Fruit fly (Drosophila melanogaster): ENCODE measurements around the gene Cyp4ac1.

Cyp4ac1 gene

DNA sequence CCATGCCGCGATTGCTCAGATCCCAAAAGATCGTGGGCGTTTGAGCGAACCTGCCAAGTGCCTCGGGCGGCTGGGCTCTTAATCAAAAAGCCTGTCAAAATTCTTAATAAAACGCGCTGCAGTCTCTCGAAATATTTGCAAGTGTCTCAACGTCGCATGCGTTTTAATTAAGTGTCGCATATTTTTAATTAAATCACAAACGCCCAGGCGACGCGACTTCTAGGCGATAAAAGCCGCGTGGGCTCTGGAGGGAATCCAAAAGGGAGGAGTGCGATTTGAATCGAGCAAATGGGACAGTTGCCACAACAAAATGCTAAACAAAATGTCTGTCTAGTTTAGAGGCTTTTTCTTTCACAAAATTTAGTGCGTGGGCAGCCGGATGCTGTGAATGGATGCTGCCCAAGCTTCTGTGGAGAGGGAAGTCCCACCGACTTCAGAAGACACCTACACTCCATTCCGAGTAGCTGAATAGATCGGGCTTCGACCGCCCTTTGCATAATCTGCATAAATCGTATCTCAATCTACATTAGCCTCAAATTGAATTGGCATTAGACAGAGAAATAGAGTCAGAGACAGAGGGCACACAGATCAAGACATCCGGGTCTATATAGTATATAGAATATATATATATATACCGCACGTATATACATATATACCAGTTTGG, 36.8 kb upstream of the Cyp4ac1 start:
- TF ChIP-seq N (GFP tag; optimal IDR thresholded peaks at IDR 0.05) (no peak), Vsx2 (GFP tag; optimal IDR thresholded peaks at IDR 0.05; ENCODE audit: partially characterized antibody) (no peak), Dfd (GFP tag; optimal IDR thresholded peaks at IDR 0.05) (no peak), Mio (GFP tag; optimal IDR thresholded peaks at IDR 0.05) (no peak), sage (GFP tag; optimal IDR thresholded peaks at IDR 0.05) (no peak), OdsH (GFP tag; optimal IDR thresholded peaks at IDR 0.05) (no peak), dmrt93B (GFP tag; optimal IDR thresholded peaks at IDR 0.05) (no peak), HLH106 (tag; optimal IDR thresholded peaks at IDR 0.05) (no peak), h (GFP tag; optimal IDR thresholded peaks at IDR 0.05) (no peak), pan (optimal IDR thresholded peaks at IDR 0.05) (no peak), Hr83 (GFP tag; optimal IDR thresholded peaks at IDR 0.05; ENCODE audit: poor library complexity, severe bottlenecking) (no peak), Myc (optimal IDR thresholded peaks at IDR 0.05) (no peak), dsf (GFP tag; optimal IDR thresholded peaks at IDR 0.05; ENCODE audit: borderline replicate concordance) (no peak)

DNA sequence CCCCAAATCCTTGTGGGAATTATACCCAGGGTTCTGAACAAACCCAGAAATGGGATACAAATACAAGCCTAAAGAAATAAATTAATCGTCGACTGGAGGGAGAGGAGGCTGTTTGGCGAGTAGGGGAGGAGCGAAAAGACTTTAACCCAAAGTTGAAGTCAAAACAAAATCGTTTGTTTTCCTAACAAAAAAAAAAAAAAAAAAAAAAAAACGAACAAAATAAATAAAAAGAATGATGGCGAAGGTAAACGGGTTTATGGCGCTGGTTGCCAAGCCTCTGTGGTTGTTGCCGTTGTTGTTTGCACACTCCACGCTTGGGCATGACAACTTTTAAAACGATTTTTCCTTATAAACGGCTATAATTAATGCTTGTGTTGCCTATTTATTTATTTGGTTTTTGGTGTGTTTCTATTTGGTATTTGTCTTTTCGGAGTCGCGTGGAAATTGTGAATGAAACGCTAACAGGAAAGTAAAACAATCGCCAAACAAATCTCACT, 35.2 kb upstream of the Cyp4ac1 start:
- no peak for TF ChIP-seq woc (GFP tag; optimal IDR thresholded peaks at IDR 0.05)

DNA sequence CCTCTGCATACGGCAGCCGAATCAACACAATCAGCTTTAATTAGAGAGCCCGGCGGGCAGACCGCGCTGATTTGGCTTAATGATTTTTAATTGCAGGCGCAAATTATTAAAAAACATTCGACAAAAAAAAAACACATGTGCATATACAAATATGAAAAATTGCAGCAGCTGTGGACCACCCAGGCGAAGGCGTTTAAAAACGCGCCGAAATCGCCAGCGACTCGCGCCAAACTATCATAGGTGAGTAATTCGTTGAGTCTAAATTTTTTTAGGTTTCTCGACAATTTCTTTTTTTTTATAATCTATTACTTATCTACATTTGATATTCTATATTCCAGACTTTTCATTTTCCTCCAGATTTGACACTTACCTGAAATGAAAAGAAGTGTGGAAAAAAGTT, 34.6 kb upstream of the Cyp4ac1 start:
- TF ChIP-seq Myc (optimal IDR thresholded peaks at IDR 0.05) (peak; percentile 15), brk (GFP tag; optimal IDR thresholded peaks at IDR 0.05) (no peak), woc (GFP tag; optimal IDR thresholded peaks at IDR 0.05) (no peak)

DNA sequence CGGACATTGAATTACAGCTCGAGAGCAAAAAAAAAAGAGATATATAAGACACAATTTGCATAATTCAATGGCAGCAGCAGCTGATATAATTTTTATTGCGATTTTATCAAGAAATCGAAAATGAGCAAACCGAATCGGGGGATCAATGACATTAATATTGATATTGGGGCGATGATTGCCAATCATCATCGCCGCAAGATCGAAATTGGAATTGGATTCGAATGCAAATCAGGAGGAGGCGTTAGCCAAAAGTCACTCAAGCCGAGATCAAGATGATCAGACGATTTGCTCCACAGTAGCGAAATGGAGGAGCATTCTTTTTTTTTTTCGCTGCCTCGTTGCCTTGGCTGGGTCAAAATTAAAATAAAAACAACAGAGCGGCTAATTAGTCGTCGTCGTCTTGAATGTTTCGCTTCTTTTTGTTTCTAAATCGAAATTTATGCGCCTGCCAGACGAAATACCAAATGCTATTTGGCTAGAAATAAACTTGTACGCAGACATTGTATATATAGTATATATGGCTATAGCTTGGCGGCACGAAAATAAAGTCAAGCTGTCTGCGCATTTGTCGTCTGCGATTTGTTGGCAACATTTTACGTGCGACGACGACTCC, 34.0 kb upstream of the Cyp4ac1 start:
- TF ChIP-seq woc (GFP tag; optimal IDR thresholded peaks at IDR 0.05) (no peak), h (GFP tag; optimal IDR thresholded peaks at IDR 0.05) (no peak), jim (GFP tag; optimal IDR thresholded peaks at IDR 0.05) (peak; percentile 33)

DNA sequence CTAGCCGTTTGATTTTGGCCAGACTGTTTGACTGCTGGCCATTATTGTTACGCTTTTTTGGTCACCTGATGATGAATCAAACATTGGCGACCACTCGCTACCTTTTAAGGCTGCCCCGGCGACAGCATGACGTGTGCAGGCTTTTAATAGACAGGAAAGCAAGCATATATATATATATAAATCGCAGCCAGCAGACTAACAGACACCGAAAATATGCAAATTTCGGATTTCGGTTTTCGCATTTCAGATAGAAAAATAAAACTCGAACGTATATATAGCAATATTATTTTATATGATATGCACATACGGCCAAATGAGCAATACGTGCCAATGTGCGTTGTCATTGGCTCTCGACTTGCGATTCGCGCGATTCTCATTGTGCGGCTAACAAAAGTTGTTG, 33.0 kb upstream of the Cyp4ac1 start:
- TF ChIP-seq Myc (optimal IDR thresholded peaks at IDR 0.05), result no peak
- no peak for TF ChIP-seq ey (GFP tag; optimal IDR thresholded peaks at IDR 0.05)
- no peak for TF ChIP-seq pan (optimal IDR thresholded peaks at IDR 0.05)
- TF ChIP-seq sage (GFP tag; optimal IDR thresholded peaks at IDR 0.05), result no peak
- TF ChIP-seq N (GFP tag; optimal IDR thresholded peaks at IDR 0.05), result no peak
- TF ChIP-seq OdsH (GFP tag; optimal IDR thresholded peaks at IDR 0.05), result no peak
- no peak for TF ChIP-seq woc (GFP tag; optimal IDR thresholded peaks at IDR 0.05)

DNA sequence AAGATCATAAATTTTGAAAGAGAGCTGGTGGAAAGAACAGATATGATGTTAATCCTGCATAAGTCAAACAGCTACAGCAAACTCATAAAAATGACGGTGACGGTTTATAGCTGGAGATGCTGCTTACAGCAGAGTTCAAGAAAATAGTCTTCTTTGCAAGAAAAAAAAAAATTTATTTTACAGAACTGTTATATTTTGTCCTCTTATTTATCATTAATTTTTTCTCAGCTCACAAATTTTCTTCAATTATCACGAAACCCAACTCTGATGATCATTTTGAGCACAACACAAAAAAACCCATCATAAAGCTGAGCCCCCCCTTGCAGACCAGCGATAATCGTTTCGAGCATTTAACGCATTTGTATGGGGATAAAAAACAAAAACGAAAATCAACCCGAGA, 32.4 kb upstream of the Cyp4ac1 start:
- TF ChIP-seq Hnf4 (GFP tag; optimal IDR thresholded peaks at IDR 0.05) (peak; percentile 46), sv (GFP tag; optimal IDR thresholded peaks at IDR 0.05) (no peak), Sp1 (GFP tag; optimal IDR thresholded peaks at IDR 0.05) (peak; percentile 46), OdsH (GFP tag; optimal IDR thresholded peaks at IDR 0.05) (peak; percentile 21), lola (GFP tag; optimal IDR thresholded peaks at IDR 0.05) (no peak), Rel (GFP tag; optimal IDR thresholded peaks at IDR 0.05) (no peak), Rel (tag; optimal IDR thresholded peaks at IDR 0.05) (no peak), foxo (GFP tag; optimal IDR thresholded peaks at IDR 0.05) (peak in 1 of 2 experiments; percentile 65), jim (GFP tag; optimal IDR thresholded peaks at IDR 0.05) (no peak), N (GFP tag; optimal IDR thresholded peaks at IDR 0.05) (no peak), GATAd (GFP tag; optimal IDR thresholded peaks at IDR 0.05) (no peak), rgr (GFP tag; optimal IDR thresholded peaks at IDR 0.05) (peak; percentile 50), Dif (GFP tag; optimal IDR thresholded peaks at IDR 0.05; ENCODE audit: partially characterized antibody) (no peak), CG32264 (GFP tag; optimal IDR thresholded peaks at IDR 0.05) (peak; percentile 35), Jra (GFP tag; optimal IDR thresholded peaks at IDR 0.05) (peak; percentile 1), usp (GFP tag; optimal IDR thresholded peaks at IDR 0.05) (no peak), dmrt93B (GFP tag; optimal IDR thresholded peaks at IDR 0.05) (peak; percentile 6), dl (GFP tag; optimal IDR thresholded peaks at IDR 0.05; ENCODE audit: insufficient read depth in 1 of 2, partially characterized antibody in 2 of 2) (no peak), Hr78 (GFP tag; optimal IDR thresholded peaks at IDR 0.05) (no peak), tai (GFP tag; optimal IDR thresholded peaks at IDR 0.05) (peak; percentile 35), pan (optimal IDR thresholded peaks at IDR 0.05) (no peak), woc (GFP tag; optimal IDR thresholded peaks at IDR 0.05) (peak; percentile 24), sage (GFP tag; optimal IDR thresholded peaks at IDR 0.05) (no peak), CrebA (GFP tag; optimal IDR thresholded peaks at IDR 0.05; ENCODE audit: borderline replicate concordance) (no peak), Vsx2 (GFP tag; optimal IDR thresholded peaks at IDR 0.05; ENCODE audit: partially characterized antibody) (no peak), Abd-B (GFP tag; optimal IDR thresholded peaks at IDR 0.05) (no peak), Mio (GFP tag; optimal IDR thresholded peaks at IDR 0.05) (no peak), Myc (optimal IDR thresholded peaks at IDR 0.05) (no peak), Dfd (GFP tag; optimal IDR thresholded peaks at IDR 0.05) (no peak), fru (GFP tag; optimal IDR thresholded peaks at IDR 0.05) (peak; percentile 62), Hr83 (GFP tag; optimal IDR thresholded peaks at IDR 0.05; ENCODE audit: poor library complexity, severe bottlenecking) (no peak), dsf (GFP tag; optimal IDR thresholded peaks at IDR 0.05; ENCODE audit: borderline replicate concordance) (no peak), brk (GFP tag; optimal IDR thresholded peaks at IDR 0.05) (no peak), h (GFP tag; optimal IDR thresholded peaks at IDR 0.05) (peak; percentile 46)
